Fruit fly (Drosophila melanogaster): ENCODE measurements around the gene Jasper.

Gene Jasper

DNA sequence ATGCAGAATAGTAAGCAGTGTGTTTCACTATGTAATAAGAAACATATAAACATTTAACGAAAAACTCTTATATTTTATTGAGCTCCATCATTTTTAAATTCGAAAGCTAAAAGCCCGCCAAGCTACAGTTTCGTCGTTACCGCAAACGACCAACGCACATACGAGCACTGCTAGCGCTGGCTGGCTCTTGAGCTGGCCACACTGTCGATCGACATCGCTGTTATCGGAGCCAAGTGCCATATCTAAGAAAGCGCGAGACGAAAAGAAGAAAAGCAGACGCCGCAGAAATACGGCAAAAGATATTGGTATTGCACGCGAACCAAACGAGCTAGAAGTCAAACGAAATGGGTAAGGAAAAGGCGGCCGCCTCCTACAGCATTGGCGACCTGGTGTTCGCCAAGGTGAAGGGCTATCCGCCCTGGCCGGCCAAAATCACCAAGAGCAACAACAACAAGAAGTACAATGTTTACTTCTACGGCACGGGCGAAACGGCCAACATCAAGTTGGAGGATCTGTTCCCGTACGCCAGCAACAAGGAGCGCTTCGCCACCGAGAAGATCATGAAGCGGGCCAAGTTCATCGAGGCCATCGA, at the start of gene Jasper:
Jasper (plus strand) TSS at position 60 of the 592 bp plus-strand sequence.
- TF ChIP-seq CG12768 (GFP tag; optimal IDR thresholded peaks at IDR 0.05) (no peak), kay (GFP tag; ENCODE audit: borderline replicate concordance) (no peak), Hr96 (GFP tag; optimal IDR thresholded peaks at IDR 0.05) (no peak), ovo (GFP tag; optimal IDR thresholded peaks at IDR 0.05) (peak; percentile 26), CG14711 (tag; optimal IDR thresholded peaks at IDR 0.05) (no peak), CG7101 (tag; optimal IDR thresholded peaks at IDR 0.05) (peak; percentile 43), Crg-1 (GFP tag; optimal IDR thresholded peaks at IDR 0.05) (no peak), Mnt (GFP tag; optimal IDR thresholded peaks at IDR 0.05) (peak; percentile 24), bab1 (GFP tag; optimal IDR thresholded peaks at IDR 0.05) (peak; percentile 71), cic (GFP tag; optimal IDR thresholded peaks at IDR 0.05) (peak; percentile 40), tj (GFP tag; optimal IDR thresholded peaks at IDR 0.05) (peak; percentile 80), CG1620 (GFP tag; optimal IDR thresholded peaks at IDR 0.05) (peak; percentile 46)

DNA sequence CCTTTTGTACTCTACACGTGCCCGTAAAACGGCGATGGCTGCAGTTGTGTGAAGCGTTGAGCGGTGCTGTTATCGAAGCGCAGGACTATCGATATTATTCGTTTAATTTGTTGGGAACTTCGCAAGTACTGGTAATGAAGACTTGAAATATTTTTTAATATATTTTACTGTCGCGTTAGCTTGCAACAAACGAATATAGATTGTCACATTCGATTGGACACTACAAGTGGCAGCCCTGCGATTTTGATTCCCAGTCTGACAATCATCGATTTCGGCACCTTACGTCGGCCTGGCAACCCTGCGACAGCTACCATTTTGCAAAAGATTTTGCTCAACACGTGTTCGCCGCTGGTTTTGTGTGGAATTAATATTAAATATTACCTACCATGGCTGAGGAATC, 47.7 kb upstream of the Jasper start, which contains the start of the genes Nlp and Nph:
Nlp (plus strand) TSS at position 138 of the 400 bp plus-strand sequence.
Nph (minus strand) TSS at position 214 of the 400 bp plus-strand sequence.
- peak; percentile 65 for TF ChIP-seq Hr96 (GFP tag; optimal IDR thresholded peaks at IDR 0.05)
- peak; percentile 68 for TF ChIP-seq toe (GFP tag; optimal IDR thresholded peaks at IDR 0.05)
- peak; percentile 36 for TF ChIP-seq CG12768 (GFP tag; optimal IDR thresholded peaks at IDR 0.05)
- TF ChIP-seq bab1 (GFP tag; optimal IDR thresholded peaks at IDR 0.05): peak; percentile 42
- peak; percentile 54 for TF ChIP-seq Crg-1 (GFP tag; optimal IDR thresholded peaks at IDR 0.05)
- peak; percentile 47 for TF ChIP-seq CG1620 (GFP tag; optimal IDR thresholded peaks at IDR 0.05)
- TF ChIP-seq cic (GFP tag; optimal IDR thresholded peaks at IDR 0.05): peak; percentile 13
- TF ChIP-seq CG11617 (GFP tag; optimal IDR thresholded peaks at IDR 0.05): peak; percentile 22
- no peak for TF ChIP-seq Clk (GFP tag; optimal IDR thresholded peaks at IDR 0.05)
- peak; percentile 95 for TF ChIP-seq Mnt (GFP tag; optimal IDR thresholded peaks at IDR 0.05)
- TF ChIP-seq pad (GFP tag; optimal IDR thresholded peaks at IDR 0.05): peak; percentile 30
- TF ChIP-seq ovo (GFP tag; optimal IDR thresholded peaks at IDR 0.05): no peak
- TF ChIP-seq kay (GFP tag; ENCODE audit: borderline replicate concordance): no peak
- TF ChIP-seq CG33017 (tag; optimal IDR thresholded peaks at IDR 0.05): no peak
- peak; percentile 93 for TF ChIP-seq CG14711 (tag; optimal IDR thresholded peaks at IDR 0.05)
- TF ChIP-seq CG7101 (tag; optimal IDR thresholded peaks at IDR 0.05): peak; percentile 31
- TF ChIP-seq CG7045 (GFP tag; optimal IDR thresholded peaks at IDR 0.05): peak; percentile 9
- peak; percentile 56 for TF ChIP-seq tj (GFP tag; optimal IDR thresholded peaks at IDR 0.05)

DNA sequence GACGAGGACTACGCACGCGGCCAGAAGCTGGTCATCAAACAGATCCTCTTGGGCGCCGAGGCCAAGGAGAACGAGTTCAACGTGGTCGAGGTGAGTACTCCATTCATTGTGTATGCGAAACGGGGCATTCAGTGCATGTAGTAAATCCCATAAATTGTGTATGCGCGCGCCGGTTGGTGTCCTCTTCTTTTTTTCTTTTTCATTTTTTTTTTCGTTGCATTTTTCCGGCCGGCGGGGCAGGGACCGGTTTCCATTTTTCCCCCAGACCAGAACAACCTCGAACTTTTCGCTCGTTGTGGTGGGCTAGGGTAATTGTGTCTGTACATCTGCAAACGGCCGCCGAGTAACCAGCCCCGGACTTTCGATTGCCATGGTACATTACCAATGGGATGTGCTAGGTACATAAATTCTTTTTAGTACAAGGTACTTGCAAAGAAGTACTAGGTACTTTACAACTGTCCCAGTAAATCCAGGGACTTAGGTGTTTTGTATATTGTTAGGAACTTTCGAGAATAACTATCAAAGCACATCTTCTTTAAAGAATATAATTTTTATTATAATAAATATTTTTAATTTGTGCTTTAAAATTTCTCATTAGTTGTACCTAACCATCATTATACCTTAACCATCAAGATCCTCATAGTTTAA, 46.9 kb upstream of the Jasper start:
- TF ChIP-seq cnc (optimal IDR thresholded peaks at IDR 0.05): no peak
- TF ChIP-seq CG12768 (GFP tag; optimal IDR thresholded peaks at IDR 0.05): no peak
- TF ChIP-seq ovo (GFP tag; optimal IDR thresholded peaks at IDR 0.05): no peak
- no peak for TF ChIP-seq bab1 (GFP tag; optimal IDR thresholded peaks at IDR 0.05)
- TF ChIP-seq CG5204 (GFP tag; optimal IDR thresholded peaks at IDR 0.05): no peak

DNA sequence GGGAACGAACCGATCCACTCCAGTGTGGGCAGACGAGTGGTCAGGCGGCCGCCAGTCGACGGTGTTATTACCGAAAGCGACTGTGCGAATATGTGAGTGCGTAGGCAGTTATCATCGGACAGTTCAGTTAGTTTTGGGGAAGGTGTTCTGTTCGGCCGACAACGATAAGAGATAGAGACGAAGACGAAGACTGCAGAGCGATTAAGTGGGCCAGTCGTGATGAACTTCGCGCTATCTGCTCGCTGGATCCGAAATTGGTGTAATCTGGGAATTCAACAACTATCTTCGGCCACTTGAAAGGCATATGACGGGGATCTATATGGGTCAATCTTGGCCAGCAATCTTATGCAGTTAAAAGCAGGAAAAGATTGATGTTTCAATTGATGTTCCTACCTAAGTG, 43.1 kb upstream of the Jasper start, which contains the start of gene CG7912:
CG7912 (minus strand) TSS at position 17 of the 400 bp plus-strand sequence.
- TF ChIP-seq CG5204 (GFP tag; optimal IDR thresholded peaks at IDR 0.05) (no peak), Mnt (GFP tag; optimal IDR thresholded peaks at IDR 0.05) (no peak), CG12768 (GFP tag; optimal IDR thresholded peaks at IDR 0.05) (no peak), CG11617 (GFP tag; optimal IDR thresholded peaks at IDR 0.05) (no peak), ovo (GFP tag; optimal IDR thresholded peaks at IDR 0.05) (no peak), cnc (optimal IDR thresholded peaks at IDR 0.05) (no peak), Clk (GFP tag; optimal IDR thresholded peaks at IDR 0.05) (no peak), tj (GFP tag; optimal IDR thresholded peaks at IDR 0.05) (no peak), CG7101 (tag; optimal IDR thresholded peaks at IDR 0.05) (no peak), kay (GFP tag; ENCODE audit: borderline replicate concordance) (no peak), pad (GFP tag; optimal IDR thresholded peaks at IDR 0.05) (no peak), CG14711 (tag; optimal IDR thresholded peaks at IDR 0.05) (no peak), Crg-1 (GFP tag; optimal IDR thresholded peaks at IDR 0.05) (no peak), toe (GFP tag; optimal IDR thresholded peaks at IDR 0.05) (no peak), bab1 (GFP tag; optimal IDR thresholded peaks at IDR 0.05) (no peak), CG1620 (GFP tag; optimal IDR thresholded peaks at IDR 0.05) (no peak), CG33017 (tag; optimal IDR thresholded peaks at IDR 0.05) (no peak), cic (GFP tag; optimal IDR thresholded peaks at IDR 0.05) (no peak), CG7045 (GFP tag; optimal IDR thresholded peaks at IDR 0.05) (no peak), Hr96 (GFP tag; optimal IDR thresholded peaks at IDR 0.05) (no peak)

DNA sequence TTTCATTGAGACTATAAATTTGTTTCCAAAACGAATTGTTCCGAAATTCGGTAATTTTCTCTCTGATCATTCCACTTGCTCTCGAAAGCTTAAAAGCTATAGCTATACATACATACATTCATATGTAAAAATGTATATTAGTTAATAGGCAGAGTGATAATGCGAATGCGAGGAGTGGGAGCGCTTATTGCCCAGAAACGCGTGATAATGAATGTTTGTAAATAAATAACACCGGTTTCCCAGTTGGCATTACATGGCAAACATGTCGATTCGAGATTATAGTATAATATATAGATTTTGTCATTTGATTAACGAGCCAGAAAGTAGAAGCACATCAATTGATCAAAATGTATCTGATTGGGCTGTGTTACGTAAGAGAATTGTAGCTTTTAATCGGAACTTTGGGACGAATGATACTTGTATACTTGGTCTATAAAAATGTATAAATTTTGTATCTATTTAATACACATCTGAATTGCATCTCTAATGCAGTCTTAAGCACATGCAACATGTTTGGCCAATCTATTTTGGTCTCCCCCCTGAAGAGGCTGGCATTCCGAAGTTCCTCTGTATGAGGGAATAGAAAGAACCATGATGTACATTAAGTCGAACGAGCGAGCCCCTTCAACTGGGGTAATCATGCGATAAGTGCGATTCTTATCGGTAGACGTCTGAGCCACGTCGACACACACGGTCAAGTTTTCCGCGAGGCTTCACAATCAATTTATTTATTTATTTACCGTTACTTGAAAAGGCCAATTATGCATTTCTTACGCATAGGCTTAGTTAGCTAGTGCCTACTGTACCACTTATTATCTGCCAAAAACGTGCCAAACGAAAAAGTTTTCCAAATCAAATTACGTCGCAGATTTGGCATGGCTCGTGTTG, 39.5 kb upstream of the Jasper start:
- TF ChIP-seq CG33017 (tag; optimal IDR thresholded peaks at IDR 0.05) (no peak), tj (GFP tag; optimal IDR thresholded peaks at IDR 0.05) (peak; percentile 22), Mnt (GFP tag; optimal IDR thresholded peaks at IDR 0.05) (peak; percentile 35), CG7101 (tag; optimal IDR thresholded peaks at IDR 0.05) (peak; percentile 1), CG7045 (GFP tag; optimal IDR thresholded peaks at IDR 0.05) (peak; percentile 16), pad (GFP tag; optimal IDR thresholded peaks at IDR 0.05) (peak; percentile 13), CG1620 (GFP tag; optimal IDR thresholded peaks at IDR 0.05) (no peak), CG11617 (GFP tag; optimal IDR thresholded peaks at IDR 0.05) (peak; percentile 30), toe (GFP tag; optimal IDR thresholded peaks at IDR 0.05) (no peak), Clk (GFP tag; optimal IDR thresholded peaks at IDR 0.05) (no peak), CG12768 (GFP tag; optimal IDR thresholded peaks at IDR 0.05) (peak; percentile 37), CG5204 (GFP tag; optimal IDR thresholded peaks at IDR 0.05) (no peak), Hr96 (GFP tag; optimal IDR thresholded peaks at IDR 0.05) (no peak), ovo (GFP tag; optimal IDR thresholded peaks at IDR 0.05) (peak; percentile 17), Crg-1 (GFP tag; optimal IDR thresholded peaks at IDR 0.05) (peak; percentile 8), cic (GFP tag; optimal IDR thresholded peaks at IDR 0.05) (peak; percentile 87), bab1 (GFP tag; optimal IDR thresholded peaks at IDR 0.05) (no peak)

Measured in whole organism, adult.